Fruit fly (Drosophila melanogaster) whole organism, embryonic: ENCODE results near the gene Pfdn2.

Experiments used
- ATbp ChIP-seq: fragments of 200-800 bp; sonication (Bioruptor generic); optimal IDR thresholded peaks from 2 replicates; lab custom pipeline; 2017; ENCODE audit warnings: missing biosample characterization, mild to moderate bottlenecking, missing genetic modification characterization, missing genetic modification reagents
- Atf3 ChIP-seq: fragments of 200-800 bp; sonication (Bioruptor generic); optimal IDR thresholded peaks from 3 replicates; lab custom pipeline; 2016; ENCODE audit warnings: missing biosample characterization, missing genetic modification characterization
- CG10267 ChIP-seq: fragments of 200-800 bp; sonication (Bioruptor generic); optimal IDR thresholded peaks from 2 replicates; lab custom pipeline; 2018; ENCODE audit warnings: missing biosample characterization, mild to moderate bottlenecking, missing genetic modification characterization, moderate library complexity
- CG10654 ChIP-seq: fragments of 200-800 bp; sonication (Bioruptor generic); optimal IDR thresholded peaks from 2 replicates; lab custom pipeline; 2016; ENCODE audit warnings: missing biosample characterization, missing genetic modification characterization
- CG11247 ChIP-seq: fragments of 200-800 bp; sonication (Bioruptor generic); IDR thresholded peaks from 2 replicates; pipeline ENCODE4 v1.3.6; 2022; ENCODE audit warnings: missing biosample characterization, missing genetic modification characterization
- CG12236 ChIP-seq: fragments of 200-800 bp; sonication (Bioruptor generic); optimal IDR thresholded peaks from 2 replicates; lab custom pipeline; 2016; ENCODE audit warnings: missing biosample characterization, missing genetic modification characterization
- CG15011 ChIP-seq: fragments of 200-800 bp; sonication (Bioruptor generic); optimal IDR thresholded peaks from 3 replicates; lab custom pipeline; 2018; ENCODE audit warnings: missing biosample characterization, mild to moderate bottlenecking, missing genetic modification characterization
- CG1647 ChIP-seq: fragments of 200-800 bp; sonication (Bioruptor generic); optimal IDR thresholded peaks from 3 replicates; lab custom pipeline; 2016; ENCODE audit warnings: missing biosample characterization, missing genetic modification characterization
- CG17829 ChIP-seq: fragments of 200-800 bp; optimal IDR thresholded peaks from 2 replicates; lab custom pipeline; 2019; ENCODE audit warnings: missing biosample characterization, mild to moderate bottlenecking, missing genetic modification characterization, moderate library complexity
- CG2712 ChIP-seq: fragments of 200-800 bp; optimal IDR thresholded peaks from 3 replicates; lab custom pipeline; 2019; ENCODE audit warnings: missing biosample characterization, mild to moderate bottlenecking, missing genetic modification characterization, moderate library complexity
- CG3065 ChIP-seq: fragments of 200-800 bp; sonication (Bioruptor generic); optimal IDR thresholded peaks from 2 replicates; lab custom pipeline; 2016; ENCODE audit warnings: missing biosample characterization, missing genetic modification characterization
- CG32772 ChIP-seq: fragments of 200-800 bp; sonication (Bioruptor generic); IDR thresholded peaks from 2 replicates; pipeline ENCODE4 v1.3.6; 2022; ENCODE audit warnings: missing biosample characterization, missing genetic modification characterization
- CG7372 ChIP-seq: fragments of 200-800 bp; sonication (Bioruptor generic); IDR thresholded peaks from 2 replicates; pipeline ENCODE4 v1.3.6; 2022; ENCODE audit warnings: missing biosample characterization, missing genetic modification characterization
- CG7987 ChIP-seq: fragments of 200-800 bp; sonication (Bioruptor generic); optimal IDR thresholded peaks from 2 replicates; lab custom pipeline; 2018; ENCODE audit warnings: missing biosample characterization, mild to moderate bottlenecking, missing genetic modification characterization, moderate library complexity
- CG8359 ChIP-seq: fragments of 200-800 bp; sonication (Bioruptor generic); optimal IDR thresholded peaks from 2 replicates; lab custom pipeline; 2017; ENCODE audit warnings: missing biosample characterization, mild to moderate bottlenecking, missing genetic modification characterization, borderline replicate concordance
- CG8944 ChIP-seq: fragments of 200-800 bp; sonication (Bioruptor generic); optimal IDR thresholded peaks from 3 replicates; lab custom pipeline; 2016; ENCODE audit warnings: missing biosample characterization, missing genetic modification characterization
- D19B ChIP-seq: fragments of 200-800 bp; sonication (Bioruptor generic); optimal IDR thresholded peaks from 2 replicates; lab custom pipeline; 2017; ENCODE audit warnings: missing biosample characterization, mild to moderate bottlenecking, missing genetic modification characterization
- Dref ChIP-seq: fragments of 200-800 bp; sonication (Bioruptor generic); IDR thresholded peaks from 2 replicates; pipeline ENCODE4 v1.3.6; 2022; ENCODE audit warnings: missing biosample characterization, missing genetic modification characterization
- Fer1 ChIP-seq: fragments of 200-800 bp; sonication (Bioruptor generic); optimal IDR thresholded peaks from 2 replicates; lab custom pipeline; 2017; ENCODE audit warnings: missing biosample characterization, mild to moderate bottlenecking, missing genetic modification characterization
- Hr78 ChIP-seq, 2 experiments: fragments of 200-800 bp in 1 of 2; fragments of >200 bp in 1 of 2; sonication (Bioruptor generic) in 1 of 2; optimal IDR thresholded peaks; 2 replicates each; lab custom pipeline; 2017 to 2019; ENCODE audit warnings: missing biosample characterization in 2 of 2, missing genetic modification characterization in 2 of 2, mild to moderate bottlenecking in 1 of 2, moderate library complexity in 1 of 2
- Nf-YA ChIP-seq: fragments of 200-800 bp; sonication (Bioruptor generic); IDR thresholded peaks from 2 replicates; pipeline ENCODE4 v1.3.6; 2022; ENCODE audit warnings: missing biosample characterization, missing genetic modification characterization
- Nf-YB ChIP-seq: fragments of 200-800 bp; sonication (Bioruptor generic); optimal IDR thresholded peaks from 3 replicates; lab custom pipeline; 2019; ENCODE audit warnings: missing biosample characterization, mild to moderate bottlenecking, missing genetic modification characterization, moderate library complexity
- Rx ChIP-seq: fragments of 200-800 bp; sonication (Bioruptor generic); IDR thresholded peaks from 2 replicates; pipeline ENCODE4 v1.3.6; 2022; ENCODE audit warnings: missing biosample characterization, missing genetic modification characterization
- Stat92E ChIP-seq, 3 experiments: fragments of >200 bp in 2 of 3; fragments of 200-800 bp in 1 of 3; sonication (Bioruptor generic) in 1 of 3; optimal IDR thresholded peaks; 2 replicates each; lab custom pipeline; 2017 to 2019; ENCODE audit warnings: missing biosample characterization in 3 of 3, missing genetic modification characterization in 3 of 3, mild to moderate bottlenecking in 1 of 3, moderate library complexity in 1 of 3
- ac ChIP-seq: fragments of 200-800 bp; sonication (Bioruptor generic); optimal IDR thresholded peaks from 3 replicates; lab custom pipeline; 2017; ENCODE audit warnings: missing biosample characterization, mild to moderate bottlenecking, missing genetic modification characterization
- amos ChIP-seq: fragments of 200-800 bp; sonication (Bioruptor generic); IDR thresholded peaks from 2 replicates; pipeline ENCODE4 v1.3.6; 2022; ENCODE audit warnings: missing biosample characterization, missing genetic modification characterization; ENCODE audit not compliant: partially characterized antibody
- ase ChIP-seq: fragments of 200-800 bp; sonication (Bioruptor generic); IDR thresholded peaks from 3 replicates; pipeline ENCODE4 v1.3.6; 2022; ENCODE audit warnings: missing biosample characterization, missing genetic modification characterization
- bowl ChIP-seq: fragments of 200-800 bp; sonication (Bioruptor generic); IDR thresholded peaks from 2 replicates; pipeline ENCODE4 v1.3.6; 2022; ENCODE audit warnings: missing biosample characterization, missing genetic modification characterization
- cato ChIP-seq: fragments of 200-800 bp; sonication (Bioruptor generic); optimal IDR thresholded peaks from 2 replicates; lab custom pipeline; 2016; ENCODE audit warnings: missing biosample characterization, missing genetic modification characterization, borderline replicate concordance
- cg ChIP-seq: fragments of 200-800 bp; sonication (Bioruptor generic); optimal IDR thresholded peaks from 3 replicates; lab custom pipeline; 2019; ENCODE audit warnings: missing biosample characterization, mild to moderate bottlenecking, missing genetic modification characterization, moderate library complexity
- chm ChIP-seq: fragments of 200-800 bp; sonication (Bioruptor generic); IDR thresholded peaks from 2 replicates; pipeline ENCODE4 v1.3.6; 2022; ENCODE audit warnings: missing biosample characterization, missing genetic modification characterization
- dmrt99B ChIP-seq: fragments of 200-800 bp; sonication (Bioruptor generic); optimal IDR thresholded peaks from 2 replicates; lab custom pipeline; 2018; ENCODE audit warnings: missing biosample characterization, mild to moderate bottlenecking, missing genetic modification characterization, moderate library complexity
- ems ChIP-seq: fragments of 200-800 bp; sonication (Bioruptor generic); optimal IDR thresholded peaks from 3 replicates; lab custom pipeline; 2016; ENCODE audit warnings: missing biosample characterization, missing genetic modification characterization
- en ChIP-seq: fragments of 200-800 bp; sonication (Bioruptor generic); optimal IDR thresholded peaks from 2 replicates; lab custom pipeline; 2016; ENCODE audit warnings: missing biosample characterization, missing genetic modification characterization
- fd64A ChIP-seq: fragments of 200-800 bp; sonication (Bioruptor generic); optimal IDR thresholded peaks from 3 replicates; lab custom pipeline; 2018; ENCODE audit warnings: missing biosample characterization, mild to moderate bottlenecking, missing genetic modification characterization
- kay ChIP-seq: fragments of 200-800 bp; sonication (Bioruptor generic); optimal IDR thresholded peaks from 2 replicates; lab custom pipeline; 2016; ENCODE audit warnings: missing biosample characterization, missing genetic modification characterization
- kni ChIP-seq: fragments of 200-800 bp; sonication (Bioruptor generic); optimal IDR thresholded peaks from 3 replicates; lab custom pipeline; 2017; ENCODE audit warnings: mild to moderate bottlenecking, missing biosample characterization, missing genetic modification reagents, missing genetic modification characterization
- lbe ChIP-seq: fragments of 200-800 bp; sonication (Bioruptor generic); optimal IDR thresholded peaks from 2 replicates; lab custom pipeline; 2016; ENCODE audit warnings: missing biosample characterization, mild to moderate bottlenecking, missing genetic modification characterization
- luna ChIP-seq: fragments of 200-800 bp; sonication (Bioruptor generic); optimal IDR thresholded peaks from 2 replicates; lab custom pipeline; 2016; ENCODE audit warnings: missing biosample characterization, missing genetic modification characterization
- mld ChIP-seq: fragments of 200-800 bp; sonication (Bioruptor generic); IDR thresholded peaks from 3 replicates; pipeline ENCODE4 v1.3.6; 2022; ENCODE audit warnings: missing biosample characterization, missing genetic modification characterization; ENCODE audit not compliant: partially characterized antibody
- nerfin-2 ChIP-seq: fragments of 200-800 bp; sonication (Bioruptor generic); IDR thresholded peaks from 2 replicates; pipeline ENCODE4 v1.3.6; 2022; ENCODE audit warnings: missing biosample characterization, missing genetic modification characterization; ENCODE audit not compliant: partially characterized antibody
- nom ChIP-seq: fragments of 200-800 bp; sonication (Bioruptor generic); optimal IDR thresholded peaks from 2 replicates; lab custom pipeline; 2017; ENCODE audit warnings: missing biosample characterization, missing genetic modification characterization, mild to moderate bottlenecking, moderate library complexity, missing genetic modification reagents
- org-1 ChIP-seq: fragments of 200-800 bp; sonication (Bioruptor generic); optimal IDR thresholded peaks from 2 replicates; lab custom pipeline; 2017; ENCODE audit warnings: missing biosample characterization, missing genetic modification characterization
- p53 ChIP-seq: fragments of 200-800 bp; sonication (Bioruptor generic); optimal IDR thresholded peaks from 2 replicates; lab custom pipeline; 2016; ENCODE audit warnings: missing biosample characterization, missing genetic modification characterization
- prd ChIP-seq, 3 experiments: fragments of >200 bp in 2 of 3; fragments of 200-800 bp in 1 of 3; sonication (Bioruptor generic) in 1 of 3; optimal IDR thresholded peaks in 2 of 3; IDR thresholded peaks in 1 of 3; 2 replicates in 2 of 3; 3 replicates in 1 of 3; pipeline versions ENCODE4 v1.3.6 to Lab custom; 2017 to 2022; ENCODE audit warnings: missing biosample characterization in 1 of 3, missing genetic modification characterization in 1 of 3
- pros ChIP-seq: fragments of 200-800 bp; sonication (Bioruptor generic); optimal IDR thresholded peaks from 3 replicates; lab custom pipeline; 2019; ENCODE audit warnings: missing biosample characterization, mild to moderate bottlenecking, missing genetic modification characterization, moderate library complexity
- schlank ChIP-seq: fragments of 200-800 bp; sonication (Bioruptor generic); optimal IDR thresholded peaks from 2 replicates; lab custom pipeline; 2018; ENCODE audit warnings: missing biosample characterization, mild to moderate bottlenecking, missing genetic modification characterization
- sd ChIP-seq: fragments of 200-800 bp; sonication (Bioruptor generic); optimal IDR thresholded peaks from 3 replicates; lab custom pipeline; 2018; ENCODE audit warnings: missing biosample characterization, mild to moderate bottlenecking, missing genetic modification characterization, moderate library complexity
- sug ChIP-seq: fragments of 200-800 bp; optimal IDR thresholded peaks from 2 replicates; lab custom pipeline; 2019; ENCODE audit warnings: missing biosample characterization, mild to moderate bottlenecking, missing genetic modification characterization, moderate library complexity
- tgo ChIP-seq: fragments of 200-800 bp; sonication (Bioruptor generic); IDR thresholded peaks from 3 replicates; pipeline ENCODE4 v1.3.6; 2022; ENCODE audit warnings: missing biosample characterization, missing genetic modification characterization

The Pfdn2 gene

dm6 chr3L:11085810-11086209, 11.6 kb upstream of the Pfdn2 start (continued):
- TF ChIP-seq Stat92E (GFP tag; optimal IDR thresholded peaks at IDR 0.05; lab: Kevin White, UChicago) (no peak), lbe (GFP tag; lab: Kevin White, UChicago) (no peak), Nf-YB (GFP tag; lab: Kevin White, UChicago) (no peak), CG17829 (tag; lab: Kevin White, UChicago) (no peak), CG7372 (GFP tag; lab: Robert Waterston, UW) (no peak), Hr78 (GFP tag; optimal IDR thresholded peaks at IDR 0.05; lab: Kevin White, UChicago) (no peak), CG11247 (GFP tag; lab: Robert Waterston, UW) (no peak), dmrt99B (no peak), CG8359 (GFP tag; lab: Kevin White, UChicago) (no peak), CG8944 (no peak), p53 (GFP tag; lab: Kevin White, UChicago) (no peak), sug (tag; lab: Kevin White, UChicago) (peak; percentile 92), schlank (tag; lab: Kevin White, UChicago) (no peak), chm (no peak), amos (GFP tag; lab: Robert Waterston, UW) (no peak), ems (GFP tag; lab: Kevin White, UChicago) (no peak), tgo (GFP tag; lab: Robert Waterston, UW) (no peak), CG7987 (GFP tag; lab: Kevin White, UChicago) (peak; percentile 35), ac (GFP tag; lab: Kevin White, UChicago) (no peak), mld (GFP tag; lab: Robert Waterston, UW) (no peak), CG3065 (no peak), prd (optimal IDR thresholded peaks at IDR 0.05; lab: Kevin White, UChicago) (no peak), prd (GFP tag; IDR thresholded peaks at IDR 0.05; lab: Robert Waterston, UW) (no peak), CG32772 (no peak), D19B (GFP tag; lab: Kevin White, UChicago) (peak; percentile 74), Fer1 (GFP tag; lab: Kevin White, UChicago) (peak; percentile 43), cg (GFP tag; lab: Kevin White, UChicago) (peak; percentile 46), nom (GFP tag; lab: Kevin White, UChicago) (no peak), ase (no peak), Atf3 (GFP tag; lab: Kevin White, UChicago) (no peak), luna (GFP tag; lab: Kevin White, UChicago) (no peak), Nf-YA (GFP tag; lab: Robert Waterston, UW) (no peak), kay (GFP tag; lab: Kevin White, UChicago) (no peak), en (GFP tag; lab: Kevin White, UChicago) (no peak), CG15011 (GFP tag; lab: Kevin White, UChicago) (no peak), Rx (no peak), CG12236 (GFP tag; lab: Kevin White, UChicago) (no peak), cato (GFP tag; lab: Kevin White, UChicago) (no peak), Dref (no peak), ATbp (GFP tag; lab: Kevin White, UChicago) (peak; percentile 12), sd (peak; percentile 75), kni (GFP tag; lab: Kevin White, UChicago) (no peak), org-1 (no peak), bowl (no peak), CG10267 (tag; lab: Kevin White, UChicago) (no peak), CG1647 (GFP tag; lab: Kevin White, UChicago) (no peak), CG2712 (no peak), CG10654 (GFP tag; lab: Kevin White, UChicago) (no peak), pros (GFP tag; lab: Kevin White, UChicago) (peak; percentile 7), nerfin-2 (GFP tag; lab: Robert Waterston, UW) (no peak), fd64A (GFP tag; lab: Kevin White, UChicago) (peak; percentile 42)
